Fruit fly (Drosophila melanogaster): Measurements from ENCODE around the gene Dyro.

Dyro gene

DNA sequence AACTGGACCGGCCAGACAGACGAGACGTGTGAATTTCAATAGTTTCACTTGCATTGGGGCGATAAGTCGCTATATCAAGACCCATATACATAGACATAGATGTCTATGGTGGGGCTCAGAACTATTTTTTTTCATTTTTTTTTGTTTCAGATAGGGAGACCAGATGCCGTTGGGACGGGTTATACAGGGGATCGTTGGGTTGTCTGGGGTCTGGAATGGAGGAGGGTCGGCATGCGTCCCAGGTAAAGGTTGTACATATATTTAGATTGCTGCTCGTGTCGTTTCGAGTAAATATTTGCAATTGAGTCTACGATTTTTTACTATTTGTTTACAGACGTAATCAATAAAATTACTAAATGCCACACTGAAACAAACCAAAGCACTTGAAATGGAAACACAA lies 19.7 kb downstream of the Dyro start (continued):
- no peak for TF ChIP-seq Sry-β (GFP tag; optimal IDR thresholded peaks at IDR 0.05)
- TF ChIP-seq ssp (GFP tag; IDR thresholded peaks at IDR 0.05) = no peak
- TF ChIP-seq CG15514 (GFP tag; optimal IDR thresholded peaks at IDR 0.05) = peak; percentile 12
- no peak for TF ChIP-seq ham (GFP tag; IDR thresholded peaks at IDR 0.05)
- TF ChIP-seq fru (optimal IDR thresholded peaks at IDR 0.05) = no peak
- no peak for TF ChIP-seq sisA (GFP tag; IDR thresholded peaks at IDR 0.05)
- TF ChIP-seq ind (GFP tag; optimal IDR thresholded peaks at IDR 0.05) = no peak
- 0 out of 2 replicates have a peak, but pooled peaks have one; percentile 35 for TF ChIP-seq sim (GFP tag; IDR thresholded peaks at IDR 0.05)
- TF ChIP-seq Ets97D (GFP tag; optimal IDR thresholded peaks at IDR 0.05) = no peak
- TF ChIP-seq ara (GFP tag; IDR thresholded peaks at IDR 0.05) = no peak
- TF ChIP-seq CG18262 (tag; optimal IDR thresholded peaks at IDR 0.05) = no peak
- TF ChIP-seq CG30431 (GFP tag; optimal IDR thresholded peaks at IDR 0.05) = no peak
- peak; percentile 1 for TF ChIP-seq HHEX (GFP tag; optimal IDR thresholded peaks at IDR 0.05)
- no peak for TF ChIP-seq CG6791 (GFP tag; IDR thresholded peaks at IDR 0.05; ENCODE audit: partially characterized antibody)
- peak; percentile 13 for TF ChIP-seq zf30C (GFP tag; optimal IDR thresholded peaks at IDR 0.05)
- TF ChIP-seq CG13894 (tag; optimal IDR thresholded peaks at IDR 0.05) = peak; percentile 10
- no peak for TF ChIP-seq CG6689 (GFP tag; IDR thresholded peaks at IDR 0.05)
- no peak for TF ChIP-seq ase (GFP tag; IDR thresholded peaks at IDR 0.05)
- TF ChIP-seq pzg (GFP tag; optimal IDR thresholded peaks at IDR 0.05) = no peak
- TF ChIP-seq CG10462 (GFP tag; optimal IDR thresholded peaks at IDR 0.05) = no peak
- no peak for TF ChIP-seq wdn (GFP tag; IDR thresholded peaks at IDR 0.05)
- no peak for TF ChIP-seq sima (GFP tag; optimal IDR thresholded peaks at IDR 0.05)
- TF ChIP-seq Aef1 (GFP tag; IDR thresholded peaks at IDR 0.05) = 0 out of 3 replicates have a peak, but pooled peaks have one; percentile 11
- TF ChIP-seq CG4328 (GFP tag; optimal IDR thresholded peaks at IDR 0.05) = no peak
- TF ChIP-seq CG4707 (GFP tag; optimal IDR thresholded peaks at IDR 0.05) = no peak
- TF ChIP-seq Rfx (GFP tag; IDR thresholded peaks at IDR 0.05) = 0 out of 2 replicates have a peak, but pooled peaks have one; percentile 24
- no peak for TF ChIP-seq GATAe (GFP tag; conservative IDR thresholded peaks at IDR 0.05)
- TF ChIP-seq Poxn (GFP tag; IDR thresholded peaks at IDR 0.05) = no peak
- no peak for TF ChIP-seq B-H2 (GFP tag; optimal IDR thresholded peaks at IDR 0.05)
- no peak for TF ChIP-seq CG9609 (GFP tag; optimal IDR thresholded peaks at IDR 0.05)
- 0 out of 2 replicates have a peak, but pooled peaks have one; percentile 25 for TF ChIP-seq rib (GFP tag; IDR thresholded peaks at IDR 0.05)
- TF ChIP-seq CG42726 (GFP tag; IDR thresholded peaks at IDR 0.05; ENCODE audit: partially characterized antibody) = no peak
- TF ChIP-seq Dref (GFP tag; IDR thresholded peaks at IDR 0.05) = no peak
- no peak for TF ChIP-seq exex (tag; optimal IDR thresholded peaks at IDR 0.05)
- no peak for TF ChIP-seq CG34376 (GFP tag; optimal IDR thresholded peaks at IDR 0.05)
- peak; percentile 9 for TF ChIP-seq Oli (tag; optimal IDR thresholded peaks at IDR 0.05)
- TF ChIP-seq chm (GFP tag; IDR thresholded peaks at IDR 0.05) = no peak
- no peak for TF ChIP-seq CG17186 (GFP tag; optimal IDR thresholded peaks at IDR 0.05)
- TF ChIP-seq caup (GFP tag; optimal IDR thresholded peaks at IDR 0.05; ENCODE audit: severe bottlenecking) = peak; percentile 49
- TF ChIP-seq CG15479 (GFP tag; optimal IDR thresholded peaks at IDR 0.05) = no peak
- TF ChIP-seq ash1 (GFP tag; optimal IDR thresholded peaks at IDR 0.05) = no peak
- no peak for TF ChIP-seq Hand (GFP tag; optimal IDR thresholded peaks at IDR 0.05)
- no peak for TF ChIP-seq CG18476 (GFP tag; optimal IDR thresholded peaks at IDR 0.05)
- TF ChIP-seq Hmx (GFP tag; optimal IDR thresholded peaks at IDR 0.05) = no peak
- peak; percentile 16 for TF ChIP-seq CG2120 (GFP tag; optimal IDR thresholded peaks at IDR 0.05)
- no peak for TF ChIP-seq Sox102F (GFP tag; optimal IDR thresholded peaks at IDR 0.05)
- no peak for TF ChIP-seq CG18011 (GFP tag; optimal IDR thresholded peaks at IDR 0.05)
- TF ChIP-seq CG43689 (GFP tag; IDR thresholded peaks at IDR 0.05) = no peak
- TF ChIP-seq CG9876 (GFP tag; optimal IDR thresholded peaks at IDR 0.05) = no peak
- no peak for TF ChIP-seq CG34422 (GFP tag; IDR thresholded peaks at IDR 0.05)
- peak; percentile 16 for TF ChIP-seq CG12104 (GFP tag; optimal IDR thresholded peaks at IDR 0.05)
- TF ChIP-seq CG1024 (GFP tag; IDR thresholded peaks at IDR 0.05) = no peak

Data from whole organism, embryonic.